Fruit fly (Drosophila melanogaster) whole organism: ENCODE data around the gene Mlc2.
A peak's percentile ranks its signal among the peaks of the same experiment; 100 is the strongest.

Experiments used
- CG8478 ChIP-seq: fragments of >200 bp; optimal IDR thresholded peaks from 2 replicates; lab custom pipeline; 2018; ENCODE audit warnings: inconsistent platforms
- Dll ChIP-seq: fragments of >200 bp; optimal IDR thresholded peaks from 2 replicates; lab custom pipeline; 2017
- EcR ChIP-seq, 2 experiments: fragments of >200 bp; optimal IDR thresholded peaks; 2 replicates each; lab custom pipeline; 2017; ENCODE audit warnings: missing biosample characterization in 2 of 2, missing genetic modification characterization in 2 of 2, missing genetic modification reagents in 2 of 2
- pan ChIP-seq: fragments of >200 bp; optimal IDR thresholded peaks from 2 replicates; lab custom pipeline; 2017
- psq ChIP-seq: fragments of >200 bp; optimal IDR thresholded peaks from 2 replicates; lab custom pipeline; 2017
- usp ChIP-seq: fragments of >200 bp; optimal IDR thresholded peaks from 2 replicates; lab custom pipeline; 2017; ENCODE audit warnings: missing biosample characterization, missing genetic modification characterization, mixed read lengths

Gene Mlc2

dm6 chr3R:30189836-30190235 is 15.5 kb upstream of the Mlc2 start:
- peak; percentile 18 for TF ChIP-seq Dll
- TF ChIP-seq pan (lab: Kevin White, UChicago), result no peak

- no peak for TF ChIP-seq psq (lab: Kevin White, UChicago)
- no peak for TF ChIP-seq CG8478 (lab: Kevin White, UChicago)
- no peak for TF ChIP-seq usp (GFP tag; lab: Kevin White, UChicago)
- TF ChIP-seq Dll, result no peak
- TF ChIP-seq pan (lab: Kevin White, UChicago), result no peak
- TF ChIP-seq EcR (GFP tag; optimal IDR thresholded peaks at IDR 0.05; lab: Kevin White, UChicago), result no peak
These were observed 15.0 kb upstream of the Mlc2 start for dm6 chr3R:30189398-30189797.

- TF ChIP-seq CG8478 (lab: Kevin White, UChicago), result no peak
- TF ChIP-seq usp (GFP tag; lab: Kevin White, UChicago), result no peak
- TF ChIP-seq EcR (GFP tag; optimal IDR thresholded peaks at IDR 0.05; lab: Kevin White, UChicago), result no peak
- no peak for TF ChIP-seq pan (lab: Kevin White, UChicago)
- no peak for TF ChIP-seq Dll
- no peak for TF ChIP-seq psq (lab: Kevin White, UChicago)
These were observed 9.5 kb upstream of the Mlc2 start for dm6 chr3R:30183872-30184271.

- no peak for TF ChIP-seq Dll
- no peak for TF ChIP-seq CG8478 (lab: Kevin White, UChicago)
- TF ChIP-seq usp (GFP tag; lab: Kevin White, UChicago), result no peak
- no peak for TF ChIP-seq psq (lab: Kevin White, UChicago)
- no peak for TF ChIP-seq EcR (GFP tag; optimal IDR thresholded peaks at IDR 0.05; lab: Kevin White, UChicago)
- TF ChIP-seq pan (lab: Kevin White, UChicago), result no peak
These were observed 5.6 kb upstream of the Mlc2 start, which contains the start of gene Bet5 for dm6 chr3R:30179934-30180333. Gene Bet5, plus strand, starts transcription at chr3R:30180232.

dm6 chr3R:30177494-30177893 is 3.1 kb upstream of the Mlc2 start, which contains the start of the genes CG1983 and CG15530:
Gene CG1983, minus strand, starts transcription at chr3R:30177700.
Gene CG15530, plus strand, starts transcription at chr3R:30177877.
- no peak for TF ChIP-seq psq (lab: Kevin White, UChicago)
- no peak for TF ChIP-seq EcR (GFP tag; optimal IDR thresholded peaks at IDR 0.05; lab: Kevin White, UChicago)
- TF ChIP-seq Dll, result no peak
- no peak for TF ChIP-seq CG8478 (lab: Kevin White, UChicago)
- TF ChIP-seq pan (lab: Kevin White, UChicago), result no peak
- no peak for TF ChIP-seq usp (GFP tag; lab: Kevin White, UChicago)

dm6 chr3R:30176314-30176713 is 2.0 kb upstream of the Mlc2 start:
- TF ChIP-seq usp (GFP tag; lab: Kevin White, UChicago) (no peak), EcR (GFP tag; optimal IDR thresholded peaks at IDR 0.05; lab: Kevin White, UChicago) (no peak), CG8478 (lab: Kevin White, UChicago) (no peak), Dll (no peak), pan (lab: Kevin White, UChicago) (no peak), psq (lab: Kevin White, UChicago) (no peak)

- no peak for TF ChIP-seq usp (GFP tag; lab: Kevin White, UChicago)
- TF ChIP-seq CG8478 (lab: Kevin White, UChicago), result no peak
- no peak for TF ChIP-seq Dll
- TF ChIP-seq EcR (GFP tag; optimal IDR thresholded peaks at IDR 0.05; lab: Kevin White, UChicago), result no peak
- no peak for TF ChIP-seq psq (lab: Kevin White, UChicago)
- TF ChIP-seq pan (lab: Kevin White, UChicago), result no peak
These were observed 766 bp upstream of the Mlc2 start for dm6 chr3R:30175045-30175589.

dm6 chr3R:30170671-30171667 is 3.4 kb downstream of the Mlc2 start, which contains the start of gene Rsod:
Gene Rsod, minus strand, starts transcription at chr3R:30171207.
- TF ChIP-seq usp (GFP tag; lab: Kevin White, UChicago) (no peak), CG8478 (lab: Kevin White, UChicago) (no peak), pan (lab: Kevin White, UChicago) (no peak), Dll (no peak), EcR (GFP tag; optimal IDR thresholded peaks at IDR 0.05; lab: Kevin White, UChicago) (no peak), psq (lab: Kevin White, UChicago) (no peak)

dm6 chr3R:30166159-30166784 is 8.1 kb downstream of the Mlc2 start, which contains the start of gene VhaAC45RP:
Gene VhaAC45RP, minus strand, starts transcription at chr3R:30166419.
- TF ChIP-seq CG8478 (lab: Kevin White, UChicago), result no peak
- TF ChIP-seq usp (GFP tag; lab: Kevin White, UChicago), result no peak
- TF ChIP-seq Dll, result no peak
- no peak for TF ChIP-seq EcR (GFP tag; optimal IDR thresholded peaks at IDR 0.05; lab: Kevin White, UChicago)
- no peak for TF ChIP-seq psq (lab: Kevin White, UChicago)
- no peak for TF ChIP-seq pan (lab: Kevin White, UChicago)

- TF ChIP-seq EcR (GFP tag; optimal IDR thresholded peaks at IDR 0.05; lab: Kevin White, UChicago), result no peak
- no peak for TF ChIP-seq Dll
- TF ChIP-seq CG8478 (lab: Kevin White, UChicago), result no peak
- TF ChIP-seq psq (lab: Kevin White, UChicago), result no peak
- TF ChIP-seq pan (lab: Kevin White, UChicago), result no peak
- no peak for TF ChIP-seq usp (GFP tag; lab: Kevin White, UChicago)
These were observed 10.2 kb downstream of the Mlc2 start for dm6 chr3R:30164162-30164561.

- no peak for TF ChIP-seq pan (lab: Kevin White, UChicago)
- TF ChIP-seq EcR (GFP tag; optimal IDR thresholded peaks at IDR 0.05; lab: Kevin White, UChicago), result no peak
- no peak for TF ChIP-seq CG8478 (lab: Kevin White, UChicago)
- TF ChIP-seq Dll, result no peak
- TF ChIP-seq psq (lab: Kevin White, UChicago), result no peak
- TF ChIP-seq usp (GFP tag; lab: Kevin White, UChicago), result no peak
These were observed 11.1 kb downstream of the Mlc2 start for dm6 chr3R:30163228-30163627.
